Fruit fly (Drosophila melanogaster): ENCODE data around the gene CG33333.
A peak's percentile ranks its signal among the peaks of the same experiment; 100 is the strongest.

The CG33333 gene

dm6 chr3R:17394318-17395188 lies 22.7 kb upstream of the CG33333 start, which contains the start of gene CREG (continued):
- TF ChIP-seq CG13894 (tag; optimal IDR thresholded peaks at IDR 0.05) (no peak), CG17361 (GFP tag; IDR thresholded peaks at IDR 0.05) (peak; percentile 72; the same call in 2 of the 3 replicates), CG11504 (tag; optimal IDR thresholded peaks at IDR 0.05) (peak; percentile 49), Med (GFP tag) (peak; percentile 71), Mad (GFP tag; optimal IDR thresholded peaks at IDR 0.05) (no peak), sqz (GFP tag; optimal IDR thresholded peaks at IDR 0.05) (no peak), CG14860 (GFP tag; IDR thresholded peaks at IDR 0.05; ENCODE audit: partially characterized antibody) (no peak), twi (tag; optimal IDR thresholded peaks at IDR 0.05) (peak; percentile 52), Pdp1 (GFP tag; optimal IDR thresholded peaks at IDR 0.05) (no peak), CG10321 (GFP tag; IDR thresholded peaks at IDR 0.05) (no peak), repo (GFP tag; optimal IDR thresholded peaks at IDR 0.05) (no peak), onecut (GFP tag; IDR thresholded peaks at IDR 0.05) (no peak), CG18262 (tag; optimal IDR thresholded peaks at IDR 0.05) (peak; percentile 47), CG2712 (tag; optimal IDR thresholded peaks at IDR 0.05) (peak; percentile 11), CG2116 (GFP tag; optimal IDR thresholded peaks at IDR 0.05) (peak; percentile 11), her (GFP tag; optimal IDR thresholded peaks at IDR 0.05) (no peak), YL-1 (GFP tag; optimal IDR thresholded peaks at IDR 0.05) (peak; percentile 32), Max (GFP tag; optimal IDR thresholded peaks at IDR 0.05) (peak; percentile 8), Myb (GFP tag; optimal IDR thresholded peaks at IDR 0.05) (no peak), ftz-f1 (GFP tag; optimal IDR thresholded peaks at IDR 0.05) (no peak), Abd-B (GFP tag; optimal IDR thresholded peaks at IDR 0.05) (no peak), Side (GFP tag; optimal IDR thresholded peaks at IDR 0.05) (no peak), mam (GFP tag; optimal IDR thresholded peaks at IDR 0.05) (no peak), CG6654 (GFP tag; optimal IDR thresholded peaks at IDR 0.05) (no peak), CG34376 (GFP tag; optimal IDR thresholded peaks at IDR 0.05) (no peak), CG14710 (tag; optimal IDR thresholded peaks at IDR 0.05) (peak; percentile 40), CG11085 (GFP tag; IDR thresholded peaks at IDR 0.05) (no peak), Antp (GFP tag; optimal IDR thresholded peaks at IDR 0.05) (no peak), zfh1 (GFP tag; IDR thresholded peaks at IDR 0.05) (0 out of 3 replicates have a peak, but pooled peaks have one; percentile 38), CG12659 (GFP tag; optimal IDR thresholded peaks at IDR 0.05) (peak; percentile 20), sens (GFP tag) (peak; percentile 80), CG12104 (GFP tag; optimal IDR thresholded peaks at IDR 0.05) (peak; percentile 34), NC2β (GFP tag; optimal IDR thresholded peaks at IDR 0.05) (peak; percentile 15), slou (GFP tag; optimal IDR thresholded peaks at IDR 0.05) (no peak), CG17829 (tag; optimal IDR thresholded peaks at IDR 0.05) (peak; percentile 7), CG10543 (GFP tag; optimal IDR thresholded peaks at IDR 0.05) (peak; percentile 17), run (tag; optimal IDR thresholded peaks at IDR 0.05) (no peak), Atf6 (GFP tag; IDR thresholded peaks at IDR 0.05) (no peak), zen (tag; optimal IDR thresholded peaks at IDR 0.05) (peak; percentile 90), CG2202 (tag; optimal IDR thresholded peaks at IDR 0.05) (no peak), slp2 (GFP tag; optimal IDR thresholded peaks at IDR 0.05) (no peak), Spps (tag; optimal IDR thresholded peaks at IDR 0.05) (no peak), crol (GFP tag; IDR thresholded peaks at IDR 0.05) (no peak), ro (GFP tag; IDR thresholded peaks at IDR 0.05) (no peak), phol (tag; optimal IDR thresholded peaks at IDR 0.05) (peak; percentile 17), ken (GFP tag; IDR thresholded peaks at IDR 0.05) (no peak), CG34422 (GFP tag; IDR thresholded peaks at IDR 0.05) (no peak), cad (GFP tag; optimal IDR thresholded peaks at IDR 0.05) (peak; percentile 74), CG6689 (GFP tag; IDR thresholded peaks at IDR 0.05) (no peak), Hr51 (GFP tag; optimal IDR thresholded peaks at IDR 0.05) (peak in 1 of 2 experiments; percentile 15)

Measured in whole organism, embryonic.